Worm (Caenorhabditis elegans): ENCODE data around the gene ceh-7.

The ceh-7 gene

DNA sequence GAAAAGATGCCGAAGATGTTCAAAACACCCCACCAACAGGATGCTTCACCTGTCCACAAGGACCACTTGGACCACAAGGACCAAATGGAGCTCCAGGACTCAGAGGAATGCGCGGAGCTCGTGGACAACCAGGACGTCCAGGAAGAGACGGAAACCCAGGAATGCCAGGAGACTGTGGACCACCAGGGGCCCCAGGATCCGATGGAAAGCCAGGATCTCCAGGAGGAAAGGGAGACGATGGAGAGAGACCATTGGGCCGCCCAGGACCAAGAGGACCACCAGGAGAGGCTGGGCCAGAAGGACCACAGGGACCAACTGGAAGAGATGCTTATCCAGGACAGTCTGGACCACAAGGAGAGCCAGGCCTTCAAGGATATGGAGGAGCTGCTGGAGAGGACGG lies 30.0 kb upstream of the ceh-7 start:
- no peak for TF ChIP-seq ttx-3 (tag; optimal IDR thresholded peaks at IDR 0.05)

- TF ChIP-seq eyg-1 (tag; optimal IDR thresholded peaks at IDR 0.05) (no peak), madf-2 (tag; optimal IDR thresholded peaks at IDR 0.05) (no peak), npax-4 (tag; optimal IDR thresholded peaks at IDR 0.05) (no peak), ceh-18 (tag; optimal IDR thresholded peaks at IDR 0.05) (no peak), ama-1 (optimal IDR thresholded peaks at IDR 0.05) (no peak), C38D4.7 (GFP tag; optimal IDR thresholded peaks at IDR 0.05) (no peak)
These were observed 28.9 kb upstream of the ceh-7 start, which contains the start of gene rol-6 for ce11 chrII:8732339-8733100. Gene rol-6 (plus strand): TSS chrII:8733050.

ce11 chrII:8731736-8732229 lies 28.2 kb upstream of the ceh-7 start:
- TF ChIP-seq eyg-1 (tag; optimal IDR thresholded peaks at IDR 0.05): no peak
- no peak for TF ChIP-seq pag-3 (tag; optimal IDR thresholded peaks at IDR 0.05; ENCODE audit: borderline replicate concordance)
- no peak for TF ChIP-seq lin-11 (tag; optimal IDR thresholded peaks at IDR 0.05)
- no peak for TF ChIP-seq ztf-16 (tag; optimal IDR thresholded peaks at IDR 0.05)
- no peak for TF ChIP-seq unc-86 (tag; optimal IDR thresholded peaks at IDR 0.05)
- no peak for TF ChIP-seq dve-1 (tag; optimal IDR thresholded peaks at IDR 0.05)
- TF ChIP-seq hlh-6 (tag; optimal IDR thresholded peaks at IDR 0.05): no peak
- no peak for TF ChIP-seq syd-9 (tag; optimal IDR thresholded peaks at IDR 0.05)
- TF ChIP-seq tbx-2 (tag; optimal IDR thresholded peaks at IDR 0.05): no peak
- TF ChIP-seq hlh-15 (tag; optimal IDR thresholded peaks at IDR 0.05): no peak

- TF ChIP-seq pag-3 (tag; optimal IDR thresholded peaks at IDR 0.05; ENCODE audit: borderline replicate concordance): no peak
- no peak for TF ChIP-seq unc-42 (tag; optimal IDR thresholded peaks at IDR 0.05)
- no peak for TF ChIP-seq ama-1 (optimal IDR thresholded peaks at IDR 0.05)
- TF ChIP-seq ceh-31 (tag; optimal IDR thresholded peaks at IDR 0.05): no peak
- TF ChIP-seq ceh-48 (tag; optimal IDR thresholded peaks at IDR 0.05): no peak
- TF ChIP-seq elt-2 (tag; optimal IDR thresholded peaks at IDR 0.05): no peak
- no peak for TF ChIP-seq ceh-9 (tag; optimal IDR thresholded peaks at IDR 0.05)
- TF ChIP-seq K02D7.2 (tag; optimal IDR thresholded peaks at IDR 0.05): no peak
- no peak for TF ChIP-seq ahr-1 (tag; optimal IDR thresholded peaks at IDR 0.05)
- TF ChIP-seq fax-1 (tag; optimal IDR thresholded peaks at IDR 0.05): no peak
- no peak for TF ChIP-seq pros-1 (tag; optimal IDR thresholded peaks at IDR 0.05)
- TF ChIP-seq tbx-7 (tag; optimal IDR thresholded peaks at IDR 0.05): no peak
- no peak for TF ChIP-seq nfya-1 (tag; optimal IDR thresholded peaks at IDR 0.05)
- no peak for TF ChIP-seq hlh-8 (tag; optimal IDR thresholded peaks at IDR 0.05)
- TF ChIP-seq C38D4.7 (GFP tag; optimal IDR thresholded peaks at IDR 0.05): no peak
These were observed 27.5 kb upstream of the ceh-7 start for ce11 chrII:8730960-8731693.

DNA sequence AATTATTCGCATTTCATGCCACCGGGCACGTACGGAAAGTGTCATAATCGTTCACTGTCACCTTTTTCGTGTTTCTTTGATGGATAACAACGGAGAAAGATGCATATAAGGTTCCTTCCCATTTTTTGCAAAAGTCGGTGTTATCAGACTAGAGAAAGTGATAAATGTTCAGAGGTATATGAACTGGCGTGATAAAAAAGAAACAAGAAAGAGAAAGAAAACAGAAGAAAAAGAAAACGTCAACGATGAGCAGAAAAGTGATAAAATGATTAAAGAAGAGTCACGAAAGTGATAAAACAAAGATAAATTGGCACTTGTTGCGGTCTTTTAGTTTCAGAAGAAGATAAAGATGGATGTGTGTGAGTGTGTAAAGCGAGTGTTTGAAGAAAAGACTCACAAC lies 26.7 kb upstream of the ceh-7 start:
- TF ChIP-seq dve-1 (tag; optimal IDR thresholded peaks at IDR 0.05) (no peak), elt-2 (tag; optimal IDR thresholded peaks at IDR 0.05) (peak; percentile 51)

ce11 chrII:8726700-8727099 lies 23.1 kb upstream of the ceh-7 start, which contains the start of gene T01B7.9:
Gene T01B7.9 (minus strand): TSS chrII:8726800.
- no peak for TF ChIP-seq pqm-1 (tag; optimal IDR thresholded peaks at IDR 0.05)
- no peak for TF ChIP-seq C38D4.7 (GFP tag; optimal IDR thresholded peaks at IDR 0.05)
- no peak for TF ChIP-seq dve-1 (tag; optimal IDR thresholded peaks at IDR 0.05)
- no peak for TF ChIP-seq gmeb-2 (tag; optimal IDR thresholded peaks at IDR 0.05)
- no peak for TF ChIP-seq ceh-9 (tag; optimal IDR thresholded peaks at IDR 0.05)
- no peak for TF ChIP-seq hlh-30 (tag; optimal IDR thresholded peaks at IDR 0.05; ENCODE audit: insufficient read depth)
- TF ChIP-seq zip-5 (tag; optimal IDR thresholded peaks at IDR 0.05): no peak

Measured in whole organism, late embryonic.